Worm (Caenorhabditis elegans) whole organism, young adult: Measurements from ENCODE around the gene clec-250.

Source experiments
- B0261.1 ChIP-seq: sonication (generic microtip); optimal IDR thresholded peaks from 2 replicates; lab custom pipeline; 2016; ENCODE audit warnings: mild to moderate bottlenecking, missing genetic modification characterization, moderate library complexity, missing compliant biosample characterization
- B0336.3 ChIP-seq: fragments of 200-800 bp; sonication (Bioruptor generic); IDR thresholded peaks from 2 replicates; pipeline ENCODE4 v1.3.6; 2022; ENCODE audit warnings: missing genetic modification characterization, missing compliant biosample characterization
- F22D6.2 ChIP-seq: sonication (generic microtip); optimal IDR thresholded peaks from 2 replicates; lab custom pipeline; 2016; ENCODE audit warnings: mild to moderate bottlenecking, missing genetic modification characterization, missing compliant biosample characterization
- F37B4.10 ChIP-seq: fragments of 200-800 bp; sonication (Bioruptor generic); IDR thresholded peaks from 2 replicates; pipeline ENCODE4 v1.3.6; 2022; ENCODE audit warnings: missing genetic modification characterization, missing compliant biosample characterization
- F39B2.1 ChIP-seq: fragments of 200-800 bp; sonication (Bioruptor generic); IDR thresholded peaks from 2 replicates; pipeline ENCODE4 v1.3.6; 2022; ENCODE audit warnings: missing genetic modification reagents, missing genetic modification characterization, missing compliant biosample characterization
- F52B5.7 ChIP-seq: sonication (generic microtip); optimal IDR thresholded peaks from 2 replicates; lab custom pipeline; 2016; ENCODE audit warnings: mild to moderate bottlenecking, missing genetic modification characterization, missing compliant biosample characterization
- F55B11.4 ChIP-seq: sonication (generic microtip); optimal IDR thresholded peaks from 2 replicates; lab custom pipeline; 2016; ENCODE audit warnings: missing compliant biosample characterization, missing genetic modification characterization, borderline replicate concordance; ENCODE audit not compliant: insufficient read depth
- K11D2.4 ChIP-seq: fragments of 200-800 bp; sonication (Bioruptor generic); IDR thresholded peaks from 2 replicates; pipeline ENCODE4 v1.3.6; 2022; ENCODE audit warnings: missing genetic modification reagents, missing genetic modification characterization, missing compliant biosample characterization
- T26A5.8 ChIP-seq: sonication (generic microtip); optimal IDR thresholded peaks from 2 replicates; lab custom pipeline; 2016; ENCODE audit warnings: missing genetic modification characterization, missing compliant biosample characterization
- Y56A3A.18 ChIP-seq: fragments of 200-800 bp; sonication (Bioruptor generic); IDR thresholded peaks from 2 replicates; pipeline ENCODE4 v1.3.6; 2022; ENCODE audit warnings: missing genetic modification reagents, missing genetic modification characterization, missing compliant biosample characterization
- Y95B8A.8 ChIP-seq: fragments of 200-800 bp; sonication (Bioruptor generic); IDR thresholded peaks from 2 replicates; pipeline ENCODE4 v1.3.6; 2022; ENCODE audit warnings: missing genetic modification reagents, missing genetic modification characterization, missing compliant biosample characterization
- ZK185.1 ChIP-seq: sonication (generic microtip); optimal IDR thresholded peaks from 2 replicates; lab custom pipeline; 2016; ENCODE audit warnings: mild to moderate bottlenecking, missing genetic modification characterization, missing compliant biosample characterization; ENCODE audit not compliant: poor library complexity, severe bottlenecking
- athp-1 ChIP-seq: sonication (generic microtip); optimal IDR thresholded peaks from 2 replicates; lab custom pipeline; 2017; ENCODE audit warnings: mild to moderate bottlenecking, missing genetic modification characterization, missing compliant biosample characterization
- attf-3 ChIP-seq: fragments of 200-800 bp; sonication (Bioruptor generic); conservative IDR thresholded peaks from 2 replicates; pipeline ENCODE4 v1.3.6; 2022; ENCODE audit warnings: missing genetic modification reagents, missing genetic modification characterization, missing compliant biosample characterization
- attf-5 ChIP-seq: fragments of 200-800 bp; sonication (Bioruptor generic); optimal IDR thresholded peaks from 2 replicates; lab custom pipeline; 2018; ENCODE audit warnings: mild to moderate bottlenecking, missing genetic modification characterization, missing compliant biosample characterization
- bed-1 ChIP-seq: fragments of 200-800 bp; sonication (Bioruptor generic); IDR thresholded peaks from 2 replicates; pipeline ENCODE4 v1.3.6; 2022; ENCODE audit warnings: missing genetic modification reagents, missing genetic modification characterization, missing compliant biosample characterization
- cebp-1 ChIP-seq, 2 experiments: fragments of 200-800 bp in 1 of 2; sonication (Bioruptor generic) in 1 of 2; sonication (generic microtip) in 1 of 2; IDR thresholded peaks in 1 of 2; optimal IDR thresholded peaks in 1 of 2; 2 replicates each; pipeline versions ENCODE4 v1.3.6 to Lab custom; 2017 to 2022; ENCODE audit warnings: missing compliant biosample characterization in 2 of 2, missing genetic modification characterization in 2 of 2, mild to moderate bottlenecking in 1 of 2, missing genetic modification reagents in 1 of 2, moderate library complexity in 1 of 2
- ceh-100 ChIP-seq: fragments of 200-800 bp; sonication (Bioruptor generic); IDR thresholded peaks from 2 replicates; pipeline ENCODE4 v1.3.6; 2022; ENCODE audit warnings: missing genetic modification reagents, missing genetic modification characterization, missing compliant biosample characterization
- ceh-27 ChIP-seq: fragments of 200-800 bp; sonication (Bioruptor generic); optimal IDR thresholded peaks from 2 replicates; lab custom pipeline; 2018; ENCODE audit warnings: mild to moderate bottlenecking, missing genetic modification characterization, moderate library complexity, missing compliant biosample characterization
- dox-1 ChIP-seq: fragments of 200-800 bp; sonication (Bioruptor generic); IDR thresholded peaks from 2 replicates; pipeline ENCODE4 v1.3.6; 2022; ENCODE audit warnings: missing genetic modification reagents, missing genetic modification characterization, missing compliant biosample characterization
- dpff-1 ChIP-seq: sonication (generic microtip); optimal IDR thresholded peaks from 2 replicates; lab custom pipeline; 2017; ENCODE audit warnings: mild to moderate bottlenecking, missing genetic modification characterization, missing compliant biosample characterization
- dpl-1 ChIP-seq: fragments of 150-350 bp; optimal IDR thresholded peaks from 2 replicates; lab custom pipeline; 2014; ENCODE audit warnings: missing biosample characterization, missing genetic modification reagents, missing genetic modification characterization
- efl-1 ChIP-seq: fragments of 150-350 bp; optimal IDR thresholded peaks from 2 replicates; lab custom pipeline; 2014; ENCODE audit warnings: missing biosample characterization, missing genetic modification reagents, missing genetic modification characterization
- ekl-4 ChIP-seq: fragments of 200-800 bp; sonication (Bioruptor generic); IDR thresholded peaks from 2 replicates; pipeline ENCODE4 v1.3.6; 2022; ENCODE audit warnings: missing genetic modification reagents, missing genetic modification characterization, missing compliant biosample characterization
- ets-4 ChIP-seq: fragments of 200-800 bp; sonication (Bioruptor generic); optimal IDR thresholded peaks from 2 replicates; lab custom pipeline; 2018; ENCODE audit warnings: mild to moderate bottlenecking, missing genetic modification characterization, missing compliant biosample characterization
- hmg-1.2 ChIP-seq: fragments of 200-800 bp; sonication (Bioruptor generic); IDR thresholded peaks from 2 replicates; pipeline ENCODE4 v1.3.6; 2022; ENCODE audit warnings: missing genetic modification reagents, missing genetic modification characterization, missing compliant biosample characterization
- hmg-20 ChIP-seq: fragments of 200-800 bp; sonication (Bioruptor generic); IDR thresholded peaks from 2 replicates; pipeline ENCODE4 v1.3.6; 2022; ENCODE audit warnings: missing genetic modification reagents, missing genetic modification characterization, missing compliant biosample characterization
- hrde-1 ChIP-seq: sonication (generic microtip); optimal IDR thresholded peaks from 2 replicates; lab custom pipeline; 2016; ENCODE audit warnings: missing genetic modification characterization, mild to moderate bottlenecking, missing compliant biosample characterization, moderate library complexity, missing genotype, missing genetic modification reagents, borderline replicate concordance
- lin-35 ChIP-seq, 3 experiments: fragments of 150-350 bp in 2 of 3; sonication (generic microtip) in 1 of 3; optimal IDR thresholded peaks; 2 replicates each; lab custom pipeline; 2014 to 2018; ENCODE audit warnings: missing biosample characterization in 3 of 3, missing genetic modification characterization in 3 of 3, missing genetic modification reagents in 3 of 3
- lin-40 ChIP-seq: sonication (generic microtip); optimal IDR thresholded peaks from 2 replicates; lab custom pipeline; 2016; ENCODE audit warnings: missing genetic modification characterization, mild to moderate bottlenecking, missing compliant biosample characterization, missing genotype, missing genetic modification reagents
- lin-54 ChIP-seq: fragments of 200-800 bp; sonication (Bioruptor generic); optimal IDR thresholded peaks from 2 replicates; lab custom pipeline; 2018; ENCODE audit warnings: mild to moderate bottlenecking, missing genetic modification characterization, missing compliant biosample characterization
- lsy-27 ChIP-seq: sonication (generic microtip); optimal IDR thresholded peaks from 2 replicates; lab custom pipeline; 2017; ENCODE audit warnings: missing genetic modification characterization, mild to moderate bottlenecking, missing compliant biosample characterization, antibody characterized with exemption, missing genotype, borderline replicate concordance; ENCODE audit not compliant: insufficient read depth
- madf-6 ChIP-seq: fragments of 200-800 bp; sonication (Bioruptor generic); IDR thresholded peaks from 2 replicates; pipeline ENCODE4 v1.3.6; 2022; ENCODE audit warnings: missing genetic modification reagents, missing genetic modification characterization, missing compliant biosample characterization
- mcd-1 ChIP-seq: fragments of 200-800 bp; sonication (Bioruptor generic); IDR thresholded peaks from 2 replicates; pipeline ENCODE4 v1.3.6; 2022; ENCODE audit warnings: missing genetic modification reagents, missing genetic modification characterization, missing compliant biosample characterization
- nfya-1 ChIP-seq: sonication (generic microtip); optimal IDR thresholded peaks from 2 replicates; lab custom pipeline; 2017; ENCODE audit warnings: antibody characterized with exemption, missing compliant biosample characterization, missing genetic modification characterization, borderline replicate concordance; ENCODE audit not compliant: insufficient read depth
- nhr-120 ChIP-seq: fragments of 200-800 bp; sonication (Bioruptor generic); IDR thresholded peaks from 2 replicates; pipeline ENCODE4 v1.3.6; 2022; ENCODE audit warnings: missing genetic modification characterization, missing compliant biosample characterization
- nhr-27 ChIP-seq: fragments of 200-800 bp; sonication (Bioruptor generic); optimal IDR thresholded peaks from 2 replicates; lab custom pipeline; 2018; ENCODE audit warnings: mild to moderate bottlenecking, missing genetic modification characterization, moderate library complexity, missing compliant biosample characterization
- nhr-80 ChIP-seq: sonication (generic microtip); optimal IDR thresholded peaks from 2 replicates; lab custom pipeline; 2016; ENCODE audit warnings: missing genetic modification characterization, missing compliant biosample characterization
- pbrm-1 ChIP-seq: fragments of 200-800 bp; sonication (Bioruptor generic); IDR thresholded peaks from 2 replicates; pipeline ENCODE4 v1.3.6; 2022; ENCODE audit warnings: missing genetic modification reagents, missing genetic modification characterization, missing compliant biosample characterization
- repo-1 ChIP-seq: sonication (generic microtip); optimal IDR thresholded peaks from 2 replicates; lab custom pipeline; 2017; ENCODE audit warnings: mild to moderate bottlenecking, missing genetic modification characterization, missing compliant biosample characterization
- snpc-1.3 ChIP-seq: sonication (generic microtip); optimal IDR thresholded peaks from 2 replicates; lab custom pipeline; 2017; ENCODE audit warnings: missing genetic modification characterization, mild to moderate bottlenecking, missing compliant biosample characterization, antibody characterized with exemption, moderate library complexity, missing genotype, missing genetic modification reagents; ENCODE audit not compliant: insufficient read depth
- snpc-4 ChIP-seq, 5 experiments: fragments of 150-350 bp in 1 of 5; sonication (generic microtip) in 4 of 5; optimal IDR thresholded peaks; 2 replicates each; lab custom pipeline; 2014 to 2018; ENCODE audit warnings: missing genetic modification characterization in 5 of 5, missing biosample characterization in 3 of 5, antibody characterized with exemption in 2 of 5, mild to moderate bottlenecking in 2 of 5, missing compliant biosample characterization in 2 of 5, missing genotype in 2 of 5, moderate library complexity in 2 of 5, missing genetic modification reagents in 1 of 5
- somi-1 ChIP-seq: fragments of 200-800 bp; sonication (Bioruptor generic); optimal IDR thresholded peaks from 2 replicates; lab custom pipeline; 2018; ENCODE audit warnings: mild to moderate bottlenecking, missing genetic modification characterization, missing compliant biosample characterization
- tbp1 ChIP-seq: fragments of 200-800 bp; sonication (Bioruptor generic); optimal IDR thresholded peaks from 2 replicates; lab custom pipeline; 2018; ENCODE audit warnings: mild to moderate bottlenecking, missing genetic modification characterization, missing compliant biosample characterization
- unc-62 ChIP-seq: fragments of 150-350 bp; optimal IDR thresholded peaks from 2 replicates; lab custom pipeline; 2014; ENCODE audit warnings: missing biosample characterization, missing genetic modification reagents, missing genetic modification characterization
- zfh-2 ChIP-seq: fragments of 200-800 bp; sonication (Bioruptor generic); conservative IDR thresholded peaks from 2 replicates; pipeline ENCODE4 v1.3.6; 2022; ENCODE audit warnings: missing genetic modification reagents, missing genetic modification characterization, missing compliant biosample characterization
- ztf-18 ChIP-seq: sonication (generic microtip); optimal IDR thresholded peaks from 2 replicates; lab custom pipeline; 2016; ENCODE audit warnings: missing genotype, mild to moderate bottlenecking, missing genetic modification characterization, missing compliant biosample characterization

The clec-250 gene

ce11 chrV:18782747-18783146 lies 40.7 kb upstream of the clec-250 start:
- TF ChIP-seq attf-5, result no peak
- no peak for TF ChIP-seq attf-3 (GFP tag; lab: Robert Waterston, UW)
- no peak for TF ChIP-seq dpl-1
- no peak for TF ChIP-seq B0336.3 (GFP tag; lab: Robert Waterston, UW)
- no peak for TF ChIP-seq nfya-1 (tag; lab: Kevin White, UChicago)
- TF ChIP-seq B0261.1 (tag; lab: Kevin White, UChicago), result no peak
- TF ChIP-seq tbp1 (GFP tag; lab: Kevin White, UChicago), result no peak
- no peak for TF ChIP-seq ets-4 (GFP tag; lab: Kevin White, UChicago)
- no peak for TF ChIP-seq ztf-18 (tag; lab: Kevin White, UChicago)
- TF ChIP-seq nhr-80 (tag; lab: Kevin White, UChicago), result peak; percentile 76
- no peak for TF ChIP-seq cebp-1 (GFP tag; IDR thresholded peaks at IDR 0.05; lab: Robert Waterston, UW)
- TF ChIP-seq cebp-1 (tag; optimal IDR thresholded peaks at IDR 0.05; lab: Kevin White, UChicago), result peak; percentile 32
- TF ChIP-seq nhr-120 (GFP tag; lab: Robert Waterston, UW), result no peak
- TF ChIP-seq nhr-27 (tag; lab: Kevin White, UChicago), result no peak
- peak; percentile 48 for TF ChIP-seq zfh-2
- no peak for TF ChIP-seq dpff-1
- no peak for TF ChIP-seq F52B5.7 (tag; lab: Kevin White, UChicago)
- no peak for TF ChIP-seq K11D2.4 (GFP tag; lab: Robert Waterston, UW)
- TF ChIP-seq bed-1 (GFP tag; lab: Robert Waterston, UW), result no peak
- no peak for TF ChIP-seq ceh-100 (GFP tag; lab: Robert Waterston, UW)
- no peak for TF ChIP-seq athp-1 (tag; lab: Kevin White, UChicago)
- no peak for TF ChIP-seq madf-6 (GFP tag; lab: Robert Waterston, UW)
- no peak for TF ChIP-seq ekl-4 (GFP tag; lab: Robert Waterston, UW)
- TF ChIP-seq pbrm-1, result no peak
- TF ChIP-seq lsy-27 (tag; lab: Kevin White, UChicago), result no peak
- TF ChIP-seq T26A5.8 (tag; lab: Kevin White, UChicago), result no peak
- TF ChIP-seq lin-40 (tag; lab: Kevin White, UChicago), result no peak
- TF ChIP-seq snpc-4 (GFP tag; optimal IDR thresholded peaks at IDR 0.05; lab: Kevin White, UChicago), result no peak
- peak in 1 of 4 experiments; percentile 15 for TF ChIP-seq snpc-4 (tag; optimal IDR thresholded peaks at IDR 0.05; lab: Kevin White, UChicago)
- peak; percentile 27; the same call in 1 of the 2 replicates for TF ChIP-seq hmg-1.2 (GFP tag; lab: Robert Waterston, UW)
- TF ChIP-seq somi-1 (GFP tag; lab: Kevin White, UChicago), result no peak
- no peak for TF ChIP-seq Y95B8A.8 (GFP tag; lab: Robert Waterston, UW)
- TF ChIP-seq mcd-1 (GFP tag; lab: Robert Waterston, UW), result no peak
- no peak for TF ChIP-seq ceh-27 (GFP tag; lab: Kevin White, UChicago)
- TF ChIP-seq unc-62 (GFP tag; lab: Kevin White, UChicago), result no peak
- no peak for TF ChIP-seq F39B2.1 (GFP tag; lab: Robert Waterston, UW)
- TF ChIP-seq repo-1, result no peak
- TF ChIP-seq hmg-20 (GFP tag; lab: Robert Waterston, UW), result no peak
- TF ChIP-seq ZK185.1 (tag; lab: Kevin White, UChicago), result no peak
- no peak for TF ChIP-seq snpc-1.3 (tag; lab: Kevin White, UChicago)
- TF ChIP-seq dox-1 (GFP tag; lab: Robert Waterston, UW), result peak; percentile 61
- TF ChIP-seq efl-1 (GFP tag; lab: Kevin White, UChicago), result no peak
- peak in 1 of 3 experiments; percentile 15 for TF ChIP-seq lin-35 (GFP tag; optimal IDR thresholded peaks at IDR 0.05; lab: Kevin White, UChicago)
- no peak for TF ChIP-seq hrde-1 (tag; lab: Kevin White, UChicago)
- no peak for TF ChIP-seq lin-54 (GFP tag; lab: Kevin White, UChicago)
- no peak for TF ChIP-seq F37B4.10 (GFP tag; lab: Robert Waterston, UW)
- no peak for TF ChIP-seq F22D6.2 (tag; lab: Kevin White, UChicago)
- no peak for TF ChIP-seq Y56A3A.18 (GFP tag; lab: Robert Waterston, UW)
- TF ChIP-seq F55B11.4, result no peak
- TF ChIP-seq, all 124 proteins: peak for 7
